Worm (Caenorhabditis elegans): Measurements from ENCODE around the gene srd-9.

- TF ChIP-seq cog-1 (tag; optimal IDR thresholded peaks at IDR 0.05) (no peak), med-1 (GFP tag; optimal IDR thresholded peaks at IDR 0.05; ENCODE audit: insufficient read depth) (no peak), ztf-23 (GFP tag; IDR thresholded peaks at IDR 0.05) (no peak), flt-1 (GFP tag; IDR thresholded peaks at IDR 0.05) (no peak), ztf-29 (GFP tag; IDR thresholded peaks at IDR 0.05) (no peak), ref-1 (GFP tag; conservative IDR thresholded peaks at IDR 0.05) (no peak), klf-2 (GFP tag; conservative IDR thresholded peaks at IDR 0.05) (no peak), T22C8.4 (GFP tag; IDR thresholded peaks at IDR 0.05) (no peak)
These were observed 37.5 kb upstream of the srd-9 start, which contains the start of gene C10G8.2 for ce11 chrV:5314104-5314503.
